Fruit fly (Drosophila melanogaster) whole organism, embryonic: Measurements from ENCODE around the gene PGAP1.
A peak's percentile ranks its signal among the peaks of the same experiment; 100 is the strongest.

Source experiments
- Ada2b ChIP-seq: fragments of 200-800 bp; sonication (Bioruptor generic); IDR thresholded peaks from 2 replicates; pipeline ENCODE4 v1.3.6; 2022; ENCODE audit warnings: missing biosample characterization, missing genetic modification characterization
- BEAF-32 ChIP-seq: fragments of 200-800 bp; sonication (Bioruptor generic); optimal IDR thresholded peaks from 3 replicates; lab custom pipeline; 2017; ENCODE audit warnings: missing biosample characterization, missing genetic modification characterization, mild to moderate bottlenecking, moderate library complexity, missing genetic modification reagents
- BtbVII ChIP-seq: fragments of 200-800 bp; sonication (Bioruptor generic); optimal IDR thresholded peaks from 3 replicates; lab custom pipeline; 2017; ENCODE audit warnings: missing biosample characterization, mild to moderate bottlenecking, missing genetic modification characterization
- CG10431 ChIP-seq: fragments of 200-800 bp; sonication (Bioruptor generic); optimal IDR thresholded peaks from 3 replicates; lab custom pipeline; 2018; ENCODE audit warnings: missing biosample characterization, mild to moderate bottlenecking, missing genetic modification characterization
- CG12155 ChIP-seq: fragments of 200-800 bp; sonication (Bioruptor generic); optimal IDR thresholded peaks from 3 replicates; lab custom pipeline; 2016; ENCODE audit warnings: missing biosample characterization, missing genetic modification characterization
- CG14667 ChIP-seq: fragments of 200-800 bp; sonication (Bioruptor generic); IDR thresholded peaks from 2 replicates; pipeline ENCODE4 v1.3.6; 2022; ENCODE audit warnings: missing biosample characterization, missing genetic modification characterization
- CG14860 ChIP-seq: fragments of 200-800 bp; sonication (Bioruptor generic); IDR thresholded peaks from 3 replicates; pipeline ENCODE4 v1.3.6; 2022; ENCODE audit warnings: missing biosample characterization, missing genetic modification characterization; ENCODE audit not compliant: partially characterized antibody
- CG1603 ChIP-seq: fragments of 200-800 bp; sonication (Bioruptor generic); optimal IDR thresholded peaks from 2 replicates; lab custom pipeline; 2019; ENCODE audit warnings: missing biosample characterization, mild to moderate bottlenecking, missing genetic modification characterization, moderate library complexity
- CG16779 ChIP-seq: fragments of 200-800 bp; sonication (Bioruptor generic); IDR thresholded peaks from 2 replicates; pipeline ENCODE4 v1.3.6; 2022; ENCODE audit warnings: missing biosample characterization, missing genetic modification characterization
- CG16813 ChIP-seq: fragments of 200-800 bp; sonication (Bioruptor generic); IDR thresholded peaks from 3 replicates; pipeline ENCODE4 v1.3.6; 2022; ENCODE audit warnings: missing biosample characterization, missing genetic modification characterization; ENCODE audit not compliant: partially characterized antibody
- CG17361 ChIP-seq: fragments of 200-800 bp; sonication (Bioruptor generic); IDR thresholded peaks from 3 replicates; pipeline ENCODE4 v1.3.6; 2022; ENCODE audit warnings: missing biosample characterization, missing genetic modification characterization
- CG17829 ChIP-seq: fragments of 200-800 bp; optimal IDR thresholded peaks from 2 replicates; lab custom pipeline; 2019; ENCODE audit warnings: missing biosample characterization, mild to moderate bottlenecking, missing genetic modification characterization, moderate library complexity
- CG18262 ChIP-seq: fragments of 200-800 bp; optimal IDR thresholded peaks from 3 replicates; lab custom pipeline; 2019; ENCODE audit warnings: missing biosample characterization, mild to moderate bottlenecking, missing genetic modification characterization, moderate library complexity
- CG2712 ChIP-seq: fragments of 200-800 bp; optimal IDR thresholded peaks from 3 replicates; lab custom pipeline; 2019; ENCODE audit warnings: missing biosample characterization, mild to moderate bottlenecking, missing genetic modification characterization, moderate library complexity
- CG30020 ChIP-seq: fragments of 200-800 bp; optimal IDR thresholded peaks from 2 replicates; lab custom pipeline; 2019; ENCODE audit warnings: missing biosample characterization, mild to moderate bottlenecking, missing genetic modification characterization, moderate library complexity
- CG34224 ChIP-seq: fragments of 200-800 bp; sonication (Bioruptor generic); IDR thresholded peaks from 3 replicates; pipeline ENCODE4 v1.3.6; 2022; ENCODE audit warnings: missing biosample characterization, missing genetic modification characterization; ENCODE audit not compliant: partially characterized antibody
- CG42726 ChIP-seq: fragments of 200-800 bp; sonication (Bioruptor generic); IDR thresholded peaks from 2 replicates; pipeline ENCODE4 v1.3.6; 2022; ENCODE audit warnings: missing biosample characterization, missing genetic modification characterization; ENCODE audit not compliant: partially characterized antibody
- CG43689 ChIP-seq: fragments of 200-800 bp; sonication (Bioruptor generic); IDR thresholded peaks from 2 replicates; pipeline ENCODE4 v1.3.6; 2022; ENCODE audit warnings: missing biosample characterization, missing genetic modification characterization
- CG5245 ChIP-seq: fragments of 200-800 bp; sonication (Bioruptor generic); optimal IDR thresholded peaks from 3 replicates; lab custom pipeline; 2016; ENCODE audit warnings: missing biosample characterization, missing genetic modification characterization
- CG8290 ChIP-seq, 3 experiments: fragments of 200-800 bp; sonication (Bioruptor generic); optimal IDR thresholded peaks; 2 replicates each; lab custom pipeline; 2016 to 2019; ENCODE audit warnings: missing biosample characterization in 3 of 3, missing genetic modification characterization in 3 of 3, mild to moderate bottlenecking in 2 of 3, moderate library complexity in 1 of 3
- CG8388 ChIP-seq: fragments of 200-800 bp; sonication (Bioruptor generic); optimal IDR thresholded peaks from 2 replicates; lab custom pipeline; 2019; ENCODE audit warnings: missing biosample characterization, mild to moderate bottlenecking, missing genetic modification characterization, moderate library complexity
- CG8765 ChIP-seq: fragments of 200-800 bp; sonication (Bioruptor generic); IDR thresholded peaks from 2 replicates; pipeline ENCODE4 v1.3.6; 2022; ENCODE audit warnings: missing biosample characterization, missing genetic modification characterization
- CG8924 ChIP-seq: fragments of 200-800 bp; optimal IDR thresholded peaks from 3 replicates; lab custom pipeline; 2019; ENCODE audit warnings: missing biosample characterization, mild to moderate bottlenecking, missing genetic modification characterization, moderate library complexity
- Chrac-16 ChIP-seq: fragments of 200-800 bp; sonication (Bioruptor generic); optimal IDR thresholded peaks from 3 replicates; lab custom pipeline; 2016; ENCODE audit warnings: missing biosample characterization, missing genetic modification characterization
- Dll ChIP-seq: fragments of 200-800 bp; sonication (Bioruptor generic); IDR thresholded peaks from 4 replicates; pipeline ENCODE4 v1.3.6; 2022; ENCODE audit warnings: missing biosample characterization, missing genetic modification characterization; ENCODE audit not compliant: partially characterized antibody
- Gsc ChIP-seq: fragments of 200-800 bp; sonication (Bioruptor generic); IDR thresholded peaks from 2 replicates; pipeline ENCODE4 v1.3.6; 2022; ENCODE audit warnings: missing biosample characterization, missing genetic modification characterization
- HLH4C ChIP-seq: fragments of 200-800 bp; sonication (Bioruptor generic); IDR thresholded peaks from 3 replicates; pipeline ENCODE4 v1.3.6; 2022; ENCODE audit warnings: missing biosample characterization, missing genetic modification characterization; ENCODE audit not compliant: partially characterized antibody
- HLH54F ChIP-seq: fragments of 200-800 bp; sonication (Bioruptor generic); optimal IDR thresholded peaks from 3 replicates; lab custom pipeline; 2016; ENCODE audit warnings: missing biosample characterization, missing genetic modification characterization
- Xbp1 ChIP-seq: fragments of 200-800 bp; sonication (Bioruptor generic); optimal IDR thresholded peaks from 3 replicates; lab custom pipeline; 2016; ENCODE audit warnings: missing biosample characterization, mild to moderate bottlenecking, missing genetic modification characterization
- ato ChIP-seq: fragments of 200-800 bp; sonication (Bioruptor generic); IDR thresholded peaks from 2 replicates; pipeline ENCODE4 v1.3.6; 2022; ENCODE audit warnings: missing biosample characterization, missing genetic modification characterization; ENCODE audit not compliant: partially characterized antibody
- bab2 ChIP-seq: fragments of 200-800 bp; sonication (Bioruptor generic); optimal IDR thresholded peaks from 2 replicates; lab custom pipeline; 2016; ENCODE audit warnings: missing biosample characterization, missing genetic modification characterization
- chm ChIP-seq: fragments of 200-800 bp; sonication (Bioruptor generic); IDR thresholded peaks from 2 replicates; pipeline ENCODE4 v1.3.6; 2022; ENCODE audit warnings: missing biosample characterization, missing genetic modification characterization
- dati ChIP-seq: fragments of 200-800 bp; sonication (Bioruptor generic); IDR thresholded peaks from 2 replicates; pipeline ENCODE4 v1.3.6; 2022; ENCODE audit warnings: missing biosample characterization, missing genetic modification characterization
- dm ChIP-seq: fragments of 200-800 bp; sonication (Bioruptor generic); optimal IDR thresholded peaks from 3 replicates; lab custom pipeline; 2016; ENCODE audit warnings: missing biosample characterization, missing genetic modification characterization
- gce ChIP-seq: fragments of 200-800 bp; sonication (Bioruptor generic); IDR thresholded peaks from 3 replicates; pipeline ENCODE4 v1.3.6; 2022; ENCODE audit warnings: missing biosample characterization, missing genetic modification characterization
- grn ChIP-seq: fragments of 200-800 bp; sonication (Bioruptor generic); optimal IDR thresholded peaks from 3 replicates; lab custom pipeline; 2017; ENCODE audit warnings: missing biosample characterization, missing genetic modification characterization
- lola ChIP-seq, 3 experiments: fragments of >200 bp in 2 of 3; fragments of 200-800 bp in 1 of 3; sonication (Bioruptor generic) in 1 of 3; optimal IDR thresholded peaks; 2 replicates each; lab custom pipeline; 2017 to 2019; ENCODE audit warnings: missing biosample characterization in 3 of 3, missing genetic modification characterization in 3 of 3, mild to moderate bottlenecking in 1 of 3, moderate library complexity in 1 of 3
- lov ChIP-seq, 2 experiments: fragments of 200-800 bp in 1 of 2; fragments of >200 bp in 1 of 2; sonication (Bioruptor generic) in 1 of 2; IDR thresholded peaks in 1 of 2; optimal IDR thresholded peaks in 1 of 2; 2 replicates in 1 of 2; 3 replicates in 1 of 2; pipeline versions ENCODE4 v1.3.6 to Lab custom; 2017 to 2022; ENCODE audit warnings: missing biosample characterization in 1 of 2, missing genetic modification characterization in 1 of 2
- nerfin-2 ChIP-seq: fragments of 200-800 bp; sonication (Bioruptor generic); IDR thresholded peaks from 2 replicates; pipeline ENCODE4 v1.3.6; 2022; ENCODE audit warnings: missing biosample characterization, missing genetic modification characterization; ENCODE audit not compliant: partially characterized antibody
- p53 ChIP-seq: fragments of 200-800 bp; sonication (Bioruptor generic); optimal IDR thresholded peaks from 2 replicates; lab custom pipeline; 2016; ENCODE audit warnings: missing biosample characterization, missing genetic modification characterization
- repo ChIP-seq: fragments of 200-800 bp; sonication (Bioruptor generic); optimal IDR thresholded peaks from 2 replicates; lab custom pipeline; 2016; ENCODE audit warnings: missing biosample characterization, missing genetic modification characterization
- stc ChIP-seq: fragments of 200-800 bp; sonication (Bioruptor generic); IDR thresholded peaks from 2 replicates; pipeline ENCODE4 v1.3.6; 2022; ENCODE audit warnings: missing biosample characterization, missing genetic modification characterization
- stwl ChIP-seq: fragments of 200-800 bp; sonication (Bioruptor generic); optimal IDR thresholded peaks from 3 replicates; lab custom pipeline; 2018; ENCODE audit warnings: missing biosample characterization, mild to moderate bottlenecking, missing genetic modification characterization, moderate library complexity
- sug ChIP-seq: fragments of 200-800 bp; optimal IDR thresholded peaks from 2 replicates; lab custom pipeline; 2019; ENCODE audit warnings: missing biosample characterization, mild to moderate bottlenecking, missing genetic modification characterization, moderate library complexity
- twi ChIP-seq: fragments of 200-800 bp; optimal IDR thresholded peaks from 2 replicates; lab custom pipeline; 2019; ENCODE audit warnings: missing biosample characterization, mild to moderate bottlenecking, missing genetic modification characterization, moderate library complexity
- unc-4 ChIP-seq: fragments of 200-800 bp; sonication (Bioruptor generic); IDR thresholded peaks from 2 replicates; pipeline ENCODE4 v1.3.6; 2022; ENCODE audit warnings: missing biosample characterization, missing genetic modification characterization; ENCODE audit not compliant: partially characterized antibody
- vnd ChIP-seq: fragments of 200-800 bp; sonication (Bioruptor generic); IDR thresholded peaks from 3 replicates; pipeline ENCODE4 v1.3.6; 2022; ENCODE audit warnings: missing biosample characterization, missing genetic modification characterization; ENCODE audit not compliant: partially characterized antibody
- zen2 ChIP-seq: fragments of 200-800 bp; sonication (Bioruptor generic); IDR thresholded peaks from 3 replicates; pipeline ENCODE4 v1.3.6; 2022; ENCODE audit warnings: missing biosample characterization, missing genetic modification characterization; ENCODE audit not compliant: partially characterized antibody

The PGAP1 gene

dm6 chrX:5695958-5696357 lies 6.7 kb upstream of the PGAP1 start (continued):
- TF ChIP-seq zen2 (GFP tag; lab: Robert Waterston, UW) (peak; percentile 36; the same call in 1 of the 3 replicates), CG5245 (no peak), Xbp1 (no peak), CG10431 (GFP tag; lab: Kevin White, UChicago) (no peak), repo (GFP tag; lab: Kevin White, UChicago) (no peak), CG14667 (GFP tag; lab: Robert Waterston, UW) (no peak), twi (peak; percentile 52), CG16813 (GFP tag; lab: Robert Waterston, UW) (peak; percentile 82), BtbVII (no peak), Gsc (GFP tag; lab: Robert Waterston, UW) (no peak), lov (optimal IDR thresholded peaks at IDR 0.05; lab: Kevin White, UChicago) (no peak), lov (GFP tag; IDR thresholded peaks at IDR 0.05; lab: Robert Waterston, UW) (no peak), lola (GFP tag; optimal IDR thresholded peaks at IDR 0.05; lab: Kevin White, UChicago) (peak in 1 of 3 experiments; percentile 61), dm (no peak), unc-4 (GFP tag; lab: Robert Waterston, UW) (peak; percentile 47; the same call in 1 of the 2 replicates), p53 (GFP tag; lab: Kevin White, UChicago) (no peak), CG43689 (GFP tag; lab: Robert Waterston, UW) (no peak), vnd (GFP tag; lab: Robert Waterston, UW) (peak; percentile 65), HLH4C (peak; percentile 58; the same call in 2 of the 3 replicates), stc (no peak), CG1603 (tag; lab: Kevin White, UChicago) (peak; percentile 30), CG12155 (GFP tag; lab: Kevin White, UChicago) (no peak), ato (GFP tag; lab: Robert Waterston, UW) (no peak), CG16779 (0 out of 2 replicates have a peak, but pooled peaks have one; percentile 10), nerfin-2 (GFP tag; lab: Robert Waterston, UW) (peak; percentile 34; the same call in 1 of the 2 replicates), CG8290 (GFP tag; optimal IDR thresholded peaks at IDR 0.05; lab: Kevin White, UChicago) (no peak), CG8290 (tag; optimal IDR thresholded peaks at IDR 0.05; lab: Kevin White, UChicago) (peak in 1 of 2 experiments; percentile 38), dati (GFP tag; lab: Robert Waterston, UW) (no peak), sug (tag; lab: Kevin White, UChicago) (peak; percentile 45), CG14860 (GFP tag; lab: Robert Waterston, UW) (peak; percentile 52; the same call in 2 of the 3 replicates), Chrac-16 (GFP tag; lab: Kevin White, UChicago) (no peak), CG17361 (GFP tag; lab: Robert Waterston, UW) (no peak), BEAF-32 (GFP tag; lab: Kevin White, UChicago) (peak; percentile 72), HLH54F (no peak), Ada2b (no peak), CG8765 (peak; percentile 48; the same call in 1 of the 2 replicates), Dll (GFP tag; lab: Robert Waterston, UW) (peak; percentile 87), CG34224 (GFP tag; lab: Robert Waterston, UW) (peak; percentile 61; the same call in 2 of the 3 replicates), CG8924 (tag; lab: Kevin White, UChicago) (peak; percentile 74), CG8388 (GFP tag; lab: Kevin White, UChicago) (no peak), stwl (tag; lab: Kevin White, UChicago) (no peak), CG2712 (tag; lab: Kevin White, UChicago) (peak; percentile 81), bab2 (GFP tag; lab: Kevin White, UChicago) (no peak), CG42726 (GFP tag; lab: Robert Waterston, UW) (0 out of 2 replicates have a peak, but pooled peaks have one; percentile 50), CG17829 (peak; percentile 84), grn (no peak), chm (peak; percentile 20; the same call in 1 of the 2 replicates), CG18262 (tag; lab: Kevin White, UChicago) (peak; percentile 80), gce (0 out of 3 replicates have a peak, but pooled peaks have one; percentile 5), CG30020 (tag; lab: Kevin White, UChicago) (peak; percentile 18)
